Fruit fly (Drosophila melanogaster) whole organism, pupa: Measurements from ENCODE around the gene mtgo.
A peak's percentile ranks its signal among the peaks of the same experiment; 100 is the strongest.

ENCODE experiments used
- CG10348 ChIP-seq: fragments of 200-800 bp; sonication (Bioruptor generic); IDR thresholded peaks from 2 replicates; pipeline ENCODE4 v1.3.6; 2022; ENCODE audit warnings: missing biosample characterization, missing genetic modification characterization
- CG12605 ChIP-seq: fragments of 200-800 bp; sonication (Bioruptor generic); IDR thresholded peaks from 2 replicates; pipeline ENCODE4 v1.3.6; 2022; ENCODE audit warnings: missing biosample characterization, missing genetic modification characterization
- CG13204 ChIP-seq: fragments of 200-800 bp; sonication (Bioruptor generic); optimal IDR thresholded peaks from 2 replicates; lab custom pipeline; 2018; ENCODE audit warnings: missing biosample characterization, mild to moderate bottlenecking, missing genetic modification characterization, moderate library complexity
- CG14655 ChIP-seq: fragments of 200-800 bp; sonication (Bioruptor generic); optimal IDR thresholded peaks from 3 replicates; lab custom pipeline; 2017; ENCODE audit warnings: mild to moderate bottlenecking, missing biosample characterization, missing genetic modification reagents, missing genetic modification characterization
- CG15710 ChIP-seq: fragments of 200-800 bp; sonication (Bioruptor generic); optimal IDR thresholded peaks from 2 replicates; lab custom pipeline; 2018; ENCODE audit warnings: missing biosample characterization, mild to moderate bottlenecking, missing genetic modification characterization, moderate library complexity
- CG17806 ChIP-seq: fragments of 200-800 bp; sonication (Bioruptor generic); optimal IDR thresholded peaks from 2 replicates; lab custom pipeline; 2018; ENCODE audit warnings: missing biosample characterization, mild to moderate bottlenecking, missing genetic modification characterization, moderate library complexity
- CG32121 ChIP-seq: fragments of 200-800 bp; sonication (Bioruptor generic); IDR thresholded peaks from 2 replicates; pipeline ENCODE4 v1.3.6; 2022; ENCODE audit warnings: missing biosample characterization, missing genetic modification characterization
- CG34367 ChIP-seq: fragments of 200-800 bp; sonication (Bioruptor generic); optimal IDR thresholded peaks from 2 replicates; lab custom pipeline; 2018; ENCODE audit warnings: missing biosample characterization, mild to moderate bottlenecking, missing genetic modification characterization
- CG4496 ChIP-seq: fragments of 200-800 bp; sonication (Bioruptor generic); IDR thresholded peaks from 3 replicates; pipeline ENCODE4 v1.3.6; 2022; ENCODE audit warnings: missing biosample characterization, missing genetic modification characterization
- CG8159 ChIP-seq: fragments of 200-800 bp; sonication (Bioruptor generic); optimal IDR thresholded peaks from 3 replicates; lab custom pipeline; 2018; ENCODE audit warnings: missing biosample characterization, mild to moderate bottlenecking, missing genetic modification characterization, moderate library complexity
- CG8301 ChIP-seq: fragments of 200-800 bp; sonication (Bioruptor generic); optimal IDR thresholded peaks from 2 replicates; lab custom pipeline; 2018; ENCODE audit warnings: missing biosample characterization, mild to moderate bottlenecking, missing genetic modification characterization
- CG9948 ChIP-seq: fragments of 200-800 bp; sonication (Bioruptor generic); optimal IDR thresholded peaks from 2 replicates; lab custom pipeline; 2018; ENCODE audit warnings: missing biosample characterization, mild to moderate bottlenecking, missing genetic modification characterization, moderate library complexity
- D1 ChIP-seq: fragments of 200-800 bp; sonication (Bioruptor generic); optimal IDR thresholded peaks from 2 replicates; lab custom pipeline; 2018; ENCODE audit warnings: missing biosample characterization, mild to moderate bottlenecking, missing genetic modification characterization, moderate library complexity
- EcR ChIP-seq: fragments of 200-800 bp; sonication (Bioruptor generic); optimal IDR thresholded peaks from 3 replicates; lab custom pipeline; 2019; ENCODE audit warnings: missing biosample characterization, missing genetic modification characterization, mild to moderate bottlenecking, moderate library complexity, missing genetic modification reagents
- Ets98B ChIP-seq: fragments of 200-800 bp; sonication (Bioruptor generic); IDR thresholded peaks from 2 replicates; pipeline ENCODE4 v1.3.6; 2022; ENCODE audit warnings: missing biosample characterization, missing genetic modification characterization
- Pif1A ChIP-seq: fragments of 200-800 bp; sonication (Bioruptor generic); optimal IDR thresholded peaks from 3 replicates; lab custom pipeline; 2016; ENCODE audit warnings: missing biosample characterization, missing genetic modification characterization
- Pif1B ChIP-seq: fragments of 200-800 bp; sonication (Bioruptor generic); optimal IDR thresholded peaks from 3 replicates; lab custom pipeline; 2016; ENCODE audit warnings: missing biosample characterization, missing genetic modification characterization
- Snoo ChIP-seq: fragments of 200-800 bp; sonication (Bioruptor generic); optimal IDR thresholded peaks from 3 replicates; lab custom pipeline; 2017; ENCODE audit warnings: missing biosample characterization, mild to moderate bottlenecking, missing genetic modification characterization, inconsistent platforms
- fd96Ca ChIP-seq: fragments of 200-800 bp; sonication (Bioruptor generic); IDR thresholded peaks from 3 replicates; pipeline ENCODE4 v1.3.6; 2022; ENCODE audit warnings: missing biosample characterization, missing genetic modification characterization
- gl ChIP-seq: fragments of 200-800 bp; sonication (Bioruptor generic); optimal IDR thresholded peaks from 2 replicates; lab custom pipeline; 2018; ENCODE audit warnings: missing biosample characterization, mild to moderate bottlenecking, missing genetic modification characterization
- rn ChIP-seq: fragments of 200-800 bp; sonication (Bioruptor generic); IDR thresholded peaks from 2 replicates; pipeline ENCODE4 v1.3.6; 2022; ENCODE audit warnings: missing biosample characterization, missing genetic modification characterization

Gene mtgo

dm6 chr2L:16637335-16637734 lies 92.5 kb downstream of the mtgo start:
- TF ChIP-seq CG12605 (GFP tag; lab: Robert Waterston, UW): no peak
- no peak for TF ChIP-seq EcR (GFP tag; lab: Kevin White, UChicago)
- TF ChIP-seq gl: peak; percentile 26
- TF ChIP-seq CG4496 (GFP tag; lab: Robert Waterston, UW): 0 out of 3 replicates have a peak, but pooled peaks have one; percentile 16
- TF ChIP-seq fd96Ca (GFP tag; lab: Robert Waterston, UW): 0 out of 3 replicates have a peak, but pooled peaks have one; percentile 9
- TF ChIP-seq, all 21 proteins: peak for 3

- TF ChIP-seq CG34367 (tag; lab: Kevin White, UChicago) (no peak), CG17806 (no peak), CG8159 (tag; lab: Kevin White, UChicago) (no peak), CG13204 (GFP tag; lab: Kevin White, UChicago) (no peak), CG14655 (GFP tag; lab: Kevin White, UChicago) (no peak), CG32121 (GFP tag; lab: Robert Waterston, UW) (no peak), D1 (tag; lab: Kevin White, UChicago) (no peak), fd96Ca (GFP tag; lab: Robert Waterston, UW) (no peak), CG12605 (GFP tag; lab: Robert Waterston, UW) (no peak), CG15710 (tag; lab: Kevin White, UChicago) (no peak), CG8301 (tag; lab: Kevin White, UChicago) (no peak), CG9948 (tag; lab: Kevin White, UChicago) (no peak)
Observed at dm6 chr2L:16638349-16638748, 93.5 kb downstream of the mtgo start.

DNA sequence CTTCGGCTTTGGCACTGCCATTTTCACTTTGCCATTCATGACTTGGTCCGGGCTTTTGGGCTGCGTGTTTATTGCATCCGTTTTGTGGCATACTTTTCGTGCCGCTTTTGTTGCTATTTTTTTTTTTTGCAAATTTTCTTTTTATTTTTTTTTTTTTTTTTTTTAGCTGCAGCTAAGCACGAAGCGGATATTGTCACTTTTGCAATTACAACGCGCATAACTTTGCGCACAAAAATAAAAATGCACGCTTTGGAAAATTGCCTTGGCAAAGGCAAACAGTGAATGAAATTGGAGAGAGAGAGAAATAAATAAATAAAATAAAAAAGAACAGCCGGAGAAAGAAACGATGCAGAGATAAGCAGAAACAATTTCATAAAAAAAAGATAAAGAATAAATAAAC lies 96.0 kb downstream of the mtgo start:
- no peak for TF ChIP-seq gl
- no peak for TF ChIP-seq CG9948 (tag; lab: Kevin White, UChicago)
- peak; percentile 30; the same call in 1 of the 3 replicates for TF ChIP-seq CG4496 (GFP tag; lab: Robert Waterston, UW)
- no peak for TF ChIP-seq CG32121 (GFP tag; lab: Robert Waterston, UW)
- no peak for TF ChIP-seq Pif1A
- TF ChIP-seq CG12605 (GFP tag; lab: Robert Waterston, UW): 0 out of 2 replicates have a peak, but pooled peaks have one; percentile 35

- TF ChIP-seq CG14655 (GFP tag; lab: Kevin White, UChicago) (no peak), CG12605 (GFP tag; lab: Robert Waterston, UW) (no peak), Pif1A (no peak), CG9948 (tag; lab: Kevin White, UChicago) (no peak), CG4496 (GFP tag; lab: Robert Waterston, UW) (no peak), CG15710 (tag; lab: Kevin White, UChicago) (no peak), CG32121 (GFP tag; lab: Robert Waterston, UW) (no peak), gl (no peak), fd96Ca (GFP tag; lab: Robert Waterston, UW) (no peak), Snoo (no peak), rn (no peak), D1 (tag; lab: Kevin White, UChicago) (no peak), Pif1B (GFP tag; lab: Kevin White, UChicago) (no peak), CG34367 (tag; lab: Kevin White, UChicago) (no peak), CG13204 (GFP tag; lab: Kevin White, UChicago) (no peak), EcR (GFP tag; lab: Kevin White, UChicago) (no peak), Ets98B (no peak)
Observed at dm6 chr2L:16643445-16643844, 98.6 kb downstream of the mtgo start.

dm6 chr2L:16643961-16644360 lies 99.1 kb downstream of the mtgo start:
- TF ChIP-seq CG4496 (GFP tag; lab: Robert Waterston, UW) (peak; percentile 82), fd96Ca (GFP tag; lab: Robert Waterston, UW) (no peak), rn (no peak), EcR (GFP tag; lab: Kevin White, UChicago) (no peak), CG32121 (GFP tag; lab: Robert Waterston, UW) (peak; percentile 24; the same call in 1 of the 2 replicates), CG15710 (tag; lab: Kevin White, UChicago) (peak; percentile 63), Ets98B (peak; percentile 73), gl (no peak), Snoo (peak; percentile 18), CG13204 (GFP tag; lab: Kevin White, UChicago) (no peak), CG9948 (tag; lab: Kevin White, UChicago) (peak; percentile 49), D1 (tag; lab: Kevin White, UChicago) (peak; percentile 9), CG12605 (GFP tag; lab: Robert Waterston, UW) (0 out of 2 replicates have a peak, but pooled peaks have one; percentile 27), CG17806 (peak; percentile 57), Pif1B (GFP tag; lab: Kevin White, UChicago) (peak; percentile 31), CG10348 (GFP tag; lab: Robert Waterston, UW) (no peak), CG34367 (tag; lab: Kevin White, UChicago) (peak; percentile 49), CG8301 (tag; lab: Kevin White, UChicago) (peak; percentile 56), Pif1A (peak; percentile 31), CG8159 (tag; lab: Kevin White, UChicago) (peak; percentile 71), CG14655 (GFP tag; lab: Kevin White, UChicago) (peak; percentile 61)
- TF ChIP-seq, all 21 proteins: peak for 15
